Worm (Caenorhabditis elegans): ENCODE data around the gene dpy-18.

dpy-18 gene

DNA sequence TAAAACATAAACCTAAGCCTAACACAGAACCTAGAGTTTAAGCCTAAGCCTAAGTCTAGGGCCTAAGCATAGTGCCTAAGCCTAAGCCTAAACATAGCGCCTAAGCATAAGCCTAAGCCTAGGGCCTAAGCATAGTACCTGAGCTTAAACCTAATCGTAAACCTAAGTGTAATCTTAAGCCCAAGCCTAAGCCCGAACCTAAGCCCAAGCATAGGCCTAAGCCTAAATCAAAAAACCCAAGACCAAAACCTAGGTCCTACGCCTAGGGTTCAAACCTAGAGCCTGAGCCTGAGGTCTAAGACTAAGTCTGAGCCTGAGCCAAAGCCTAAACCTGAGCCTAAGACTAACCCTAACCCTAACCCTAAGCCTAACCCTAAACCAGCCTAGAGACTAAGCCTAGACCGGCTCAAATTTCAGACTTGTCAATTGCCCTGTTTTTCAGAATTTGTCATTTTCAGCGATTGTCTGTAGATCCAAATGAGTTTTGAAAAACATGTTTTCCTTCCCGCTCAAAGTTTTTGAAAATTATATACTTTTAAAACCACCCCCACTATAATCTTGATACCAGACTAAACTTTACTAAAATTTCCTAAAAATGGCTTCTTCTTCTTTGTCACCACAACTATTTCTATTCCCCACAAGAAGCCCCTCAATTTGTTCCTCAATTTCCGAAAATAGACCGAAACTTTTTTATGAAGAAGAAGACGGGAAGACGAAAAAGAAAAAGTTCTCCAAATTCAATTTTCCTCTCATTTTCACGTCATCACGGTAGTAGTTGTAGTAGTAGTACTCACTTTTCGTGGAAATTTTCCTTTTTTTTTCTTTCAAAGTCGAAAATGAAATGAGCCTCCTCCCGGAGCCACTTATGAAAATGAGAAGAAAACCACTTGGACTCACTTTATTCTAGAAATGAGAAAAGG is 14.1 kb upstream of the dpy-18 start:
- TF ChIP-seq ztf-23 (GFP tag; IDR thresholded peaks at IDR 0.05) (no peak), flt-1 (GFP tag; IDR thresholded peaks at IDR 0.05) (no peak), ref-1 (GFP tag; conservative IDR thresholded peaks at IDR 0.05) (no peak), T22C8.4 (GFP tag; IDR thresholded peaks at IDR 0.05) (no peak), med-1 (GFP tag; optimal IDR thresholded peaks at IDR 0.05; ENCODE audit: insufficient read depth) (no peak)

DNA sequence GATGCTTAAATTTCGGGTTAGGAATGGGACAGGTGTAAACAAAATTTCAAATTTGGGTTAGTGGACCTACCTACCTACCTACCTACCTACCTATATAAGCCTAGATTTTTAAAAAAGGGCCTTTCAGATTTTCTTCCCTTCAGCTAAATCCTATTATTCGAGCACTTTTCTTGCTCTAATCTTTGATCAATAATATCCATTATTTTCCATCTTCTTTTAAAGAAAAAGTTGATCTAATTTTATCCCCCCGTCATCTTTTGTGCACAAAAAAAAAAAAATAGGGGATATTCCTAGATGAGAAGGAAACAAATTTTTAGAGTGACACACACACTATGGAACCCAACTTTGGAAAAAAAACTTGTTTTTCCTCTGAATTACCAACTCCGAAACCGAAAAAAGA is 13.1 kb upstream of the dpy-18 start:
- no peak for TF ChIP-seq cog-1 (tag; optimal IDR thresholded peaks at IDR 0.05)
- no peak for TF ChIP-seq klf-2 (GFP tag; conservative IDR thresholded peaks at IDR 0.05)
- TF ChIP-seq flt-1 (GFP tag; IDR thresholded peaks at IDR 0.05): no peak
- no peak for TF ChIP-seq ztf-23 (GFP tag; IDR thresholded peaks at IDR 0.05)
- TF ChIP-seq tab-1 (GFP tag; IDR thresholded peaks at IDR 0.05): no peak
- TF ChIP-seq ref-1 (GFP tag; conservative IDR thresholded peaks at IDR 0.05): no peak
- TF ChIP-seq ztf-29 (GFP tag; IDR thresholded peaks at IDR 0.05): no peak
- TF ChIP-seq med-1 (GFP tag; optimal IDR thresholded peaks at IDR 0.05; ENCODE audit: insufficient read depth): no peak
- TF ChIP-seq T22C8.4 (GFP tag; IDR thresholded peaks at IDR 0.05): no peak

ce11 chrIII:11389384-11389783 is 11.6 kb upstream of the dpy-18 start:
- TF ChIP-seq ztf-23 (GFP tag; IDR thresholded peaks at IDR 0.05): no peak
- TF ChIP-seq ztf-29 (GFP tag; IDR thresholded peaks at IDR 0.05): no peak
- no peak for TF ChIP-seq cog-1 (tag; optimal IDR thresholded peaks at IDR 0.05)
- no peak for TF ChIP-seq ref-1 (GFP tag; conservative IDR thresholded peaks at IDR 0.05)
- no peak for TF ChIP-seq T22C8.4 (GFP tag; IDR thresholded peaks at IDR 0.05)
- TF ChIP-seq flt-1 (GFP tag; IDR thresholded peaks at IDR 0.05): no peak
- no peak for TF ChIP-seq klf-2 (GFP tag; conservative IDR thresholded peaks at IDR 0.05)
- no peak for TF ChIP-seq tab-1 (GFP tag; IDR thresholded peaks at IDR 0.05)
- no peak for TF ChIP-seq med-1 (GFP tag; optimal IDR thresholded peaks at IDR 0.05; ENCODE audit: insufficient read depth)

DNA sequence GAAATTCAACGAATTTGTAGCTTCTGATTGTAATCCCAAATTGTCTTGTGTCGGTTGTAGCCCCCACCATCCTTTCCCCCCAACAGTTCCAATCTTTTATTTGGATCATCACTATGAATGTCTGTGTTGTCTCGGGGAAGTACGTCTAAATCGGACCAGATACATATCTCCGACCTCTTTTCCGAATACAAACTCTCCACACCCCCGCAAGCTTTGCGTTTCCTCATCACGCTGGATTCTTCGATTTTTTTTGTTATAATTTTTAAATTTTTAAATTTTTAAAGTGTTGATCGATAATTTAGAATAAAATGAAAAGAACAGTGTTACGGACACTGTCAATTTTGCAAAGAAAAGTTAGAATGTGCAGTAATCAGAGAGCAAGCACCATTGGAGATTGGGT is 4.1 kb upstream of the dpy-18 start, which contains the start of gene subs-4:
TSS of gene subs-4 (plus strand) at position 301 of the 400 bp plus-strand sequence.
- no peak for TF ChIP-seq ztf-29 (GFP tag; IDR thresholded peaks at IDR 0.05)
- TF ChIP-seq cog-1 (tag; optimal IDR thresholded peaks at IDR 0.05): no peak
- no peak for TF ChIP-seq tab-1 (GFP tag; IDR thresholded peaks at IDR 0.05)
- no peak for TF ChIP-seq med-1 (GFP tag; optimal IDR thresholded peaks at IDR 0.05; ENCODE audit: insufficient read depth)
- no peak for TF ChIP-seq ztf-23 (GFP tag; IDR thresholded peaks at IDR 0.05)
- TF ChIP-seq flt-1 (GFP tag; IDR thresholded peaks at IDR 0.05): no peak
- TF ChIP-seq klf-2 (GFP tag; conservative IDR thresholded peaks at IDR 0.05): no peak
- TF ChIP-seq ref-1 (GFP tag; conservative IDR thresholded peaks at IDR 0.05): no peak
- TF ChIP-seq T22C8.4 (GFP tag; IDR thresholded peaks at IDR 0.05): no peak

DNA sequence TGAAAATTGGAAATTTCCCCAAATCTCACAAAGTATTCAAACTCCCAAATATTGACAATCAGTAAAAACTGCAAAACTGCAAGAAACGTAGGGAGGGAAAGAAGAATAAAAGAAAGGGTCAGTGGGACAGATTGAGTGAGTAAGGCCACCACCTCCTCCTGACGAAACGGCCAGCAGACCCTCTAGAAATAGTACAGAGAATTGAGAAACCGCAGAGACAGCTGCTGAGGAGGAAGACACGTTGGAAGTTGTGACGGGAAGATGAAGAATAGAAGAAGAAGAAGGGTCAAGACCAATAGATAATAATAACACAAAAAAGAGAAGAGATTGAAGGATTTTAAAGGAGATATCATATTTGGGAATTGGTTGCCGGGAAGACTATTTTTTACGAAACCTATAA is 2.8 kb upstream of the dpy-18 start:
- TF ChIP-seq tab-1 (GFP tag; IDR thresholded peaks at IDR 0.05) (no peak), cog-1 (tag; optimal IDR thresholded peaks at IDR 0.05) (no peak), flt-1 (GFP tag; IDR thresholded peaks at IDR 0.05) (no peak), ref-1 (GFP tag; conservative IDR thresholded peaks at IDR 0.05) (no peak), med-1 (GFP tag; optimal IDR thresholded peaks at IDR 0.05; ENCODE audit: insufficient read depth) (no peak), klf-2 (GFP tag; conservative IDR thresholded peaks at IDR 0.05) (no peak), ztf-23 (GFP tag; IDR thresholded peaks at IDR 0.05) (no peak), ztf-29 (GFP tag; IDR thresholded peaks at IDR 0.05) (no peak), T22C8.4 (GFP tag; IDR thresholded peaks at IDR 0.05) (no peak)

DNA sequence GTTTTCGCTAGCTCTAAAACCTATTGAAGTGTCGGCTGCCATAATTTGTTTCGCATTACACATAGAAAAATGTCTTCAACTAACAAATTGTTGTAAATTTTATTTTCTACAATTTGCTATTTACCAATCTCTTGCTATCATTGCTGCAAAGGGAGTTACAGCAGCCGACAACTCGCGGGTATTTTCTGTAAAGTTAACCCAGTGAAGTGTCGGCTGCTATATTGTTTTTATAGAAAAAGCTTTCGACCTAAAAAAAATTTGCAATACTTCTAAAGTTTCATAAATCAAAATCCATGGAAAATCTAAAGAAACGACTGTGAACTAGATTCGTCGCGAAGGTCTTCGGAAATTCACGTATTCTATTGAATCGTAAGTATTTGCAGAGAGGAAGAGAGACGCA is 1.1 kb upstream of the dpy-18 start:
- TF ChIP-seq klf-2 (GFP tag; conservative IDR thresholded peaks at IDR 0.05): no peak
- no peak for TF ChIP-seq ztf-29 (GFP tag; IDR thresholded peaks at IDR 0.05)
- no peak for TF ChIP-seq med-1 (GFP tag; optimal IDR thresholded peaks at IDR 0.05; ENCODE audit: insufficient read depth)
- no peak for TF ChIP-seq cog-1 (tag; optimal IDR thresholded peaks at IDR 0.05)

ce11 chrIII:11378450-11378849 is 670 bp upstream of the dpy-18 start:
- no peak for TF ChIP-seq cog-1 (tag; optimal IDR thresholded peaks at IDR 0.05)
- TF ChIP-seq ref-1 (GFP tag; conservative IDR thresholded peaks at IDR 0.05): no peak
- no peak for TF ChIP-seq med-1 (GFP tag; optimal IDR thresholded peaks at IDR 0.05; ENCODE audit: insufficient read depth)

DNA sequence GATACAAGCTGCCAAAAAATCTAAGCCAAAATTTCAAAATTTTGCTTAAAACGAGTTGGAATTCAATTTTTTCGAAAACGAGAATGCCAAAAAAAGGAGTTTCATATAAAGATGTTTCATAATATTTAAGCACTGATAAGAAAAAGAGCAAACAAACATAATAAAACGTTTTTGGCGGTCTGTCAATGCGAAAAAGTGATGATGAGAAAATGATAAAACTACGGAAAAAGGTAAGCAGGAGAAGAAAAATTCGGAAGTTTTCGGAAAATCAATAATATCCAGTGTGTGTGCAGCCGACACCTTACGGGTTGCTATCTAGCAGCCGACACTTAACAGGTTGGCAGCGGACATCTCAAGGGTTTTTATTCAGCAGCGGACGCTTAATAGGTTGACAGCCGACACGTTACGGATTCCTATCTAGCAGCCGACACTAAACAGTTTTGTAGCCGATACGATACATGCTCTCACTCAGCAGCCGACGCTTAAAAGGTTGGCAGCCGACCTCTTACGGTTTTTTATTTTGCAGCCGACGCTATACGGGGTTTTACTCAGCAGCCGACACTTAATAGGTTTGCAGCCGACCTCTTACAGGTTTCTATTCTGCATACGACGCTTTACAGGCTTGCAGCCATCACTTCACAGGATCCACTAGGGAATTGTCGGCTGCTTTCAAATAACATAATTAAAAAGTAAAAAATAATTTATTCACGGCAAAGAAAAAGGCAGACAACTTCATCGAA is 5.4 kb downstream of the dpy-18 start:
- TF ChIP-seq T22C8.4 (GFP tag; IDR thresholded peaks at IDR 0.05) (no peak; the same call in 1 of the 2 replicates), tab-1 (GFP tag; IDR thresholded peaks at IDR 0.05) (no peak), med-1 (GFP tag; optimal IDR thresholded peaks at IDR 0.05; ENCODE audit: insufficient read depth) (no peak), flt-1 (GFP tag; IDR thresholded peaks at IDR 0.05) (no peak), ref-1 (GFP tag; conservative IDR thresholded peaks at IDR 0.05) (no peak), klf-2 (GFP tag; conservative IDR thresholded peaks at IDR 0.05) (no peak), ztf-23 (GFP tag; IDR thresholded peaks at IDR 0.05) (no peak), cog-1 (tag; optimal IDR thresholded peaks at IDR 0.05) (no peak), ztf-29 (GFP tag; IDR thresholded peaks at IDR 0.05) (no peak)

DNA sequence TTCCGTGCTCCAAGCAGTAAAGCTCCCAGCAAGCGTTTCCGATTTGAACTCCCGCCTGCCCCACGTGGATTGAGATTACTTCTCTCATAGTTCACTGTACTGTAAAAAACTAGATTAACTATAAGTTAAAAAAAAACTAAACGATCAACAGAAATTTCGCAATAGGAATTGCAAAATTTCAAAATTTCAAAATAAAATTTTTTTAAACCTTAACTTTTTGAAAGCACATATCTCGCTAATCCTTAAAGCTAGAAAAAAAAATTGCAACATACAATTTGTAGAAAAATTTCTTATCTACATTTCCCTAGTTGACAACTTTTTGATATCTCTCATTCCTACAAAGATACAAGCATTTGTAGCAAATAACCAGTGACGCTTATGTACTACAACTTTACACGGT is 6.1 kb downstream of the dpy-18 start, which contains the start of gene tba-7:
TSS of gene tba-7 (minus strand) at position 101 of the 400 bp plus-strand sequence.
- no peak for TF ChIP-seq ztf-23 (GFP tag; IDR thresholded peaks at IDR 0.05)
- no peak for TF ChIP-seq ztf-29 (GFP tag; IDR thresholded peaks at IDR 0.05)
- no peak for TF ChIP-seq tab-1 (GFP tag; IDR thresholded peaks at IDR 0.05)
- no peak for TF ChIP-seq klf-2 (GFP tag; conservative IDR thresholded peaks at IDR 0.05)
